Worm (Caenorhabditis elegans) whole organism, early embryonic: ENCODE data around the gene abu-1.

Experiments used
- B0310.2 ChIP-seq: sonication (generic microtip); optimal IDR thresholded peaks from 2 replicates; lab custom pipeline; 2016; ENCODE audit warnings: mild to moderate bottlenecking, missing genetic modification characterization, missing compliant biosample characterization
- aly-1 ChIP-seq: sonication (generic microtip); optimal IDR thresholded peaks from 2 replicates; lab custom pipeline; 2016; ENCODE audit warnings: missing genetic modification characterization, missing compliant biosample characterization
- ama-1 ChIP-seq: fragments of 150-350 bp; optimal IDR thresholded peaks from 2 replicates; lab custom pipeline; 2014
- ceh-36 ChIP-seq: sonication (generic microtip); optimal IDR thresholded peaks from 2 replicates; lab custom pipeline; 2016; ENCODE audit warnings: missing genetic modification characterization, inconsistent platforms, missing compliant biosample characterization
- ets-7 ChIP-seq: sonication (generic microtip); optimal IDR thresholded peaks from 2 replicates; lab custom pipeline; 2016; ENCODE audit warnings: missing genotype, missing genetic modification characterization, missing compliant biosample characterization
- flt-1 ChIP-seq: fragments of 200-800 bp; sonication (Bioruptor generic); IDR thresholded peaks from 2 replicates; pipeline ENCODE4 v1.3.6; 2022; ENCODE audit warnings: missing genetic modification characterization, missing compliant biosample characterization
- hmbx-1 ChIP-seq: sonication (generic microtip); optimal IDR thresholded peaks from 2 replicates; lab custom pipeline; 2016; ENCODE audit warnings: mild to moderate bottlenecking, missing genetic modification characterization, missing compliant biosample characterization
- hmg-4 ChIP-seq: fragments of 200-800 bp; sonication (Bioruptor generic); optimal IDR thresholded peaks from 2 replicates; lab custom pipeline; 2018; ENCODE audit warnings: mild to moderate bottlenecking, missing genetic modification characterization, missing compliant biosample characterization
- sea-1 ChIP-seq: fragments of 200-800 bp; sonication (Bioruptor generic); conservative IDR thresholded peaks from 2 replicates; pipeline ENCODE4 v1.3.6; 2022; ENCODE audit warnings: missing genetic modification characterization, missing compliant biosample characterization
- tbx-11 ChIP-seq: fragments of 200-800 bp; sonication (Bioruptor generic); IDR thresholded peaks from 2 replicates; pipeline ENCODE4 v1.3.6; 2022; ENCODE audit warnings: missing genetic modification characterization, missing compliant biosample characterization
- tbx-37 ChIP-seq: fragments of 200-800 bp; sonication (Bioruptor generic); conservative IDR thresholded peaks from 2 replicates; pipeline ENCODE4 v1.3.6; 2022; ENCODE audit warnings: missing genetic modification reagents, missing genetic modification characterization, missing compliant biosample characterization
- tra-4 ChIP-seq: sonication (generic microtip); optimal IDR thresholded peaks from 2 replicates; lab custom pipeline; 2017; ENCODE audit warnings: missing genetic modification characterization, missing compliant biosample characterization

- TF ChIP-seq aly-1 (tag; lab: Kevin White, UChicago) (no peak), B0310.2 (no peak), ama-1 (no peak), ets-7 (no peak), hmbx-1 (tag; lab: Kevin White, UChicago) (no peak), hmg-4 (GFP tag; lab: Kevin White, UChicago) (no peak), tbx-37 (no peak), ceh-36 (tag; lab: Kevin White, UChicago) (no peak), tbx-11 (GFP tag; lab: Robert Waterston, UW) (no peak), tra-4 (tag; lab: Kevin White, UChicago) (no peak), sea-1 (GFP tag; lab: Robert Waterston, UW) (no peak), flt-1 (GFP tag; lab: Robert Waterston, UW) (no peak)
Observed at ce11 chrV:10425098-10425497, 43.5 kb upstream of the abu-1 start, which contains the start of gene col-12.
